Worm (Caenorhabditis elegans): ENCODE data around the gene irld-62.

irld-62 gene

ce11 chrV:15272263-15272662 is 38.6 kb upstream of the irld-62 start, which contains the start of gene T10H4.4:
Gene T10H4.4 (minus strand): TSS chrV:15272363.
- TF ChIP-seq unc-39 (tag; optimal IDR thresholded peaks at IDR 0.05) (no peak), ama-1 (optimal IDR thresholded peaks at IDR 0.05) (no peak), eor-1 (tag; optimal IDR thresholded peaks at IDR 0.05) (no peak), ztf-11 (tag; optimal IDR thresholded peaks at IDR 0.05) (no peak), jun-1 (tag; optimal IDR thresholded peaks at IDR 0.05) (no peak), skn-1 (tag; optimal IDR thresholded peaks at IDR 0.05) (no peak), nhr-237 (tag; optimal IDR thresholded peaks at IDR 0.05) (no peak), nhr-28 (tag; optimal IDR thresholded peaks at IDR 0.05) (no peak), mml-1 (tag; optimal IDR thresholded peaks at IDR 0.05) (no peak), daf-12 (tag; optimal IDR thresholded peaks at IDR 0.05) (no peak), nhr-43 (tag; optimal IDR thresholded peaks at IDR 0.05; ENCODE audit: poor library complexity, severe bottlenecking) (no peak), pha-4 (tag; optimal IDR thresholded peaks at IDR 0.05) (no peak), nhr-77 (tag; optimal IDR thresholded peaks at IDR 0.05) (no peak)

- TF ChIP-seq nhr-23 (tag; optimal IDR thresholded peaks at IDR 0.05): no peak
- TF ChIP-seq sea-2 (GFP tag; optimal IDR thresholded peaks at IDR 0.05): no peak
- TF ChIP-seq nhr-76 (tag; optimal IDR thresholded peaks at IDR 0.05): no peak
- TF ChIP-seq zag-1 (tag; optimal IDR thresholded peaks at IDR 0.05): no peak
These were observed 36.1 kb upstream of the irld-62 start, which contains the start of gene srw-16 for ce11 chrV:15274757-15275156. Gene srw-16 (minus strand): TSS chrV:15274857.

ce11 chrV:15276915-15277314 is 34.0 kb upstream of the irld-62 start, which contains the start of gene srw-17:
Gene srw-17 (minus strand): TSS chrV:15277015.
- no peak for TF ChIP-seq ceh-9 (tag; optimal IDR thresholded peaks at IDR 0.05)
- no peak for TF ChIP-seq ztf-11 (tag; optimal IDR thresholded peaks at IDR 0.05)
- no peak for TF ChIP-seq lin-39 (tag; optimal IDR thresholded peaks at IDR 0.05)
- TF ChIP-seq snpc-4 (tag; optimal IDR thresholded peaks at IDR 0.05): no peak
- no peak for TF ChIP-seq nhr-28 (tag; optimal IDR thresholded peaks at IDR 0.05)
- TF ChIP-seq ama-1 (optimal IDR thresholded peaks at IDR 0.05): no peak
- no peak for TF ChIP-seq fos-1 (tag; optimal IDR thresholded peaks at IDR 0.05)
- TF ChIP-seq mml-1 (tag; optimal IDR thresholded peaks at IDR 0.05): no peak
- no peak for TF ChIP-seq lin-15B (tag; optimal IDR thresholded peaks at IDR 0.05)

ce11 chrV:15281279-15281949 is 29.5 kb upstream of the irld-62 start, which contains the start of the genes srw-19 and srx-51:
Gene srw-19 (minus strand): TSS chrV:15281379.
Gene srx-51 (plus strand): TSS chrV:15281899.
- TF ChIP-seq nhr-23 (tag; optimal IDR thresholded peaks at IDR 0.05): no peak
- no peak for TF ChIP-seq elt-1 (tag; optimal IDR thresholded peaks at IDR 0.05)
- TF ChIP-seq fkh-10 (GFP tag; optimal IDR thresholded peaks at IDR 0.05): no peak
- no peak for TF ChIP-seq nhr-11 (tag; optimal IDR thresholded peaks at IDR 0.05)
- TF ChIP-seq nhr-43 (tag; optimal IDR thresholded peaks at IDR 0.05; ENCODE audit: poor library complexity, severe bottlenecking): no peak
- no peak for TF ChIP-seq daf-12 (tag; optimal IDR thresholded peaks at IDR 0.05)
- no peak for TF ChIP-seq unc-39 (tag; optimal IDR thresholded peaks at IDR 0.05)
- no peak for TF ChIP-seq pha-4 (tag; optimal IDR thresholded peaks at IDR 0.05)
- no peak for TF ChIP-seq mml-1 (tag; optimal IDR thresholded peaks at IDR 0.05)
- TF ChIP-seq nhr-76 (tag; optimal IDR thresholded peaks at IDR 0.05): no peak
- no peak for TF ChIP-seq lsy-12 (tag; optimal IDR thresholded peaks at IDR 0.05)
- TF ChIP-seq R02D3.7 (tag; optimal IDR thresholded peaks at IDR 0.05): no peak
- no peak for TF ChIP-seq nhr-28 (tag; optimal IDR thresholded peaks at IDR 0.05)

- TF ChIP-seq nhr-25 (tag; optimal IDR thresholded peaks at IDR 0.05) (peak; percentile 74), snpc-4 (tag; optimal IDR thresholded peaks at IDR 0.05) (no peak)
These were observed 24.9 kb upstream of the irld-62 start for ce11 chrV:15285984-15286383.

- no peak for TF ChIP-seq nhr-77 (tag; optimal IDR thresholded peaks at IDR 0.05)
- TF ChIP-seq nhr-25 (tag; optimal IDR thresholded peaks at IDR 0.05): peak; percentile 19
These were observed 23.0 kb upstream of the irld-62 start, which contains the start of gene cyp-34A1 for ce11 chrV:15287856-15288255. Gene cyp-34A1 (minus strand): TSS chrV:15287956.

- TF ChIP-seq nhr-11 (tag; optimal IDR thresholded peaks at IDR 0.05) (no peak), daf-12 (tag; optimal IDR thresholded peaks at IDR 0.05) (no peak), elt-2 (tag; optimal IDR thresholded peaks at IDR 0.05) (no peak), pqm-1 (tag; optimal IDR thresholded peaks at IDR 0.05) (peak; percentile 0)
These were observed 19.9 kb upstream of the irld-62 start, which contains the start of gene cyp-34A2 for ce11 chrV:15290995-15291394. Gene cyp-34A2 (minus strand): TSS chrV:15291095.
